Worm (Caenorhabditis elegans): ENCODE results near the gene R166.2.
A peak's percentile ranks its signal among the peaks of the same experiment; 100 is the strongest.

Gene R166.2

DNA sequence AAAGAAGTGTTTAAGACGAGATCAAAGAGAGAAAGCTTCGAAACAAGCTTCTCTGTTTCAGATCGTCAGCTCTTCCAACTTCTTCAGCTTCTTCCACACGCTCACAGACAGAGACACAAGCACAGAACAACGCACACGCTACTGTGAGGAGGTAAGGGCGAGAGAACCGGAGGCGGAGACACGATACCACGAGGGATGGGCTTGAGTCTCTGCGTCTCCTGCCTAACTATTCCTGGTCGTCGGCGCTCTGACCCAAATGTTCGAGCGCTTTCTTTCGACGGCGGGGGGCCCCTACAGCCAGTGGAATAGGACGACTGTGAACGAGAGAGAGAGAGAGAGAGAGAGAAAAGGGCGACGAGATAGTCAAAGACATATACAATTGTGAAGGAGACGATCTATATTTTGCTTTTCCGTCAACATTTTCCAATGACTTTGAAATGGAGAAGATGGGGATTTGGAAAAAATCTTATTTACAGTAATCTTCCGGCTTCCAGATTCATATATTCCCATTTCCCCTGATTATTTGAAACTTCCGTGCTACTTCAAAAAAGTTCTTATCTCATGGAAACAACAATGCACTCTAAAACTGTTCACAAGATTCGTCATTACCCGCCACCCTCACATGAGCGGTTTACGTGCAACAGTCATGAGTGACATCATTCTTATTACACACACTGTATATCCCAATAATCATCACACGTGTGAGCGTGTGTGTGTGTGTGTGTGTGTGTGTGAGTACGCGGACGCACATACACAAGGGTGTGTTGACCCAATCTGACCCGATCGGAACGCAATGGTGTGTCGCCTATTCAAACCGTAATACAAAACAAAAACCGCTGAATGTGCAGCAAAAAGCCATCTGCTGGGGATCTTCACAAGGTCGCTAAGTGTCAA lies 11.6 kb upstream of the R166.2 start (continued):
- no peak for TF ChIP-seq nhr-76 (tag; optimal IDR thresholded peaks at IDR 0.05)
- TF ChIP-seq mdt-29 (GFP tag; IDR thresholded peaks at IDR 0.05): peak; percentile 75
- TF ChIP-seq lin-1 (GFP tag; IDR thresholded peaks at IDR 0.05): peak; percentile 11; the same call in 1 of the 2 replicates
- TF ChIP-seq Y75B8A.6 (GFP tag; IDR thresholded peaks at IDR 0.05): no peak
- no peak for TF ChIP-seq ceh-82 (tag; optimal IDR thresholded peaks at IDR 0.05)
- TF ChIP-seq ceh-20 (GFP tag; IDR thresholded peaks at IDR 0.05): peak; percentile 61; the same call in 1 of the 2 replicates
- TF ChIP-seq nhr-111 (GFP tag; optimal IDR thresholded peaks at IDR 0.05): no peak
- no peak for TF ChIP-seq nhr-237 (tag; optimal IDR thresholded peaks at IDR 0.05)
- TF ChIP-seq T20F7.1 (GFP tag; optimal IDR thresholded peaks at IDR 0.05): peak; percentile 66
- peak; percentile 54; the same call in 1 of the 2 replicates for TF ChIP-seq snpc-1.2 (GFP tag; IDR thresholded peaks at IDR 0.05)
- peak; percentile 56 for TF ChIP-seq nhr-10 (tag; optimal IDR thresholded peaks at IDR 0.05)
- TF ChIP-seq ceh-44 (GFP tag; IDR thresholded peaks at IDR 0.05): 0 out of 2 replicates have a peak, but pooled peaks have one; percentile 29
- TF ChIP-seq Y5F2A.4 (GFP tag; optimal IDR thresholded peaks at IDR 0.05): no peak
- peak; percentile 96 for TF ChIP-seq hlh-30 (tag; optimal IDR thresholded peaks at IDR 0.05; ENCODE audit: insufficient read depth)
- TF ChIP-seq mep-1 (tag; optimal IDR thresholded peaks at IDR 0.05): peak; percentile 89
- TF ChIP-seq F37D6.2 (tag; optimal IDR thresholded peaks at IDR 0.05): peak; percentile 61
- TF ChIP-seq ces-1 (GFP tag; optimal IDR thresholded peaks at IDR 0.05): no peak
- TF ChIP-seq hmg-1.1 (GFP tag; IDR thresholded peaks at IDR 0.05): peak; percentile 88
- peak; percentile 97 for TF ChIP-seq ama-1 (optimal IDR thresholded peaks at IDR 0.05)
- no peak for TF ChIP-seq skn-1 (tag; optimal IDR thresholded peaks at IDR 0.05)
- TF ChIP-seq tra-1 (GFP tag; IDR thresholded peaks at IDR 0.05): peak; percentile 31; the same call in 1 of the 2 replicates
- TF ChIP-seq zag-1 (tag; optimal IDR thresholded peaks at IDR 0.05): no peak
- TF ChIP-seq F26F4.8 (GFP tag; conservative IDR thresholded peaks at IDR 0.05): no peak
- TF ChIP-seq aly-2 (tag; optimal IDR thresholded peaks at IDR 0.05): no peak
- TF ChIP-seq T26A8.4 (GFP tag; IDR thresholded peaks at IDR 0.05): peak; percentile 69
- TF ChIP-seq nhr-42 (GFP tag; IDR thresholded peaks at IDR 0.05): peak; percentile 74
- no peak for TF ChIP-seq spr-3 (GFP tag; optimal IDR thresholded peaks at IDR 0.05)
- no peak for TF ChIP-seq zip-2 (tag; optimal IDR thresholded peaks at IDR 0.05)
- peak; percentile 76 for TF ChIP-seq lin-39 (tag; optimal IDR thresholded peaks at IDR 0.05)
- no peak for TF ChIP-seq snpc-4 (tag; optimal IDR thresholded peaks at IDR 0.05)
- no peak for TF ChIP-seq ZK337.2 (GFP tag; IDR thresholded peaks at IDR 0.05)

DNA sequence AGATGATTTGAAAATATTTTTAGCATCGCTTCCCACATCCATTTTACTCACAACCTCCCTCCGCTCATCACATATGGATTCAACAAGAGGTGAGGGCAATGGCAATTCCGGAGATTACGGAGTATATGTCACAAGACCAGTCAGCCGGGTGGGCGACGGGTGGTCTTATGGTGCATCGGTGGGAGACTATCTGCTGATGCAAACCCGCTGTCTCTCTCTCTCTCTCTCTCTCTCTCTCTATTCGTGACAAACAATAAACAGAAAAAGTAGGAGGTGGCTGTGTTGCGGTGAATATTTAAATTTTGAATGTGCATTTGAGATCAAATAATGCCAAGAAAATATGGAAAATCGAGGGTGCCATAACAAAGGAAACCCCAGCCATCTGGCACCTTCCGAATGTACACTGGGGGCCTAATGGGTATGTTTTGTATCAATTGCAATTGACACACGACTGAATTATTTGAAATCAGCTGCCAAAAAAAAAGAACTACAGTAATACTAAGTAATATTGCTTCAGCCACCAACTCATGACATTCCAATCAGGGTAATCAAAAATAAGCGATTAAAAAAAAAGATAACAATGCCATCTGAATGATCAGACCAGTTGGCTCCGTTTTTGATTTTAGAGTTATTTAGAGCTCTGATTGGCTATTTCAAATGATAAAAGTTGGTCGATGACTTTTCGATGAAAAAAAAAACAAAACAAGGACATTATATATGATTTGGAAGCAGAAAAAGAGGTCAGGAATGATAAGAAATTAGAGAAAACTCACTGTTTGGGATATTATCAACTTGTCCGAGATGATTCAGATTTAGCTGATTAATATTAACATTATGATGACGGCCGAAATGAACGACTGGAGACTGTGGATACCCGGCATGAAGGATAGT lies 10.6 kb upstream of the R166.2 start:
- TF ChIP-seq mep-1 (tag; optimal IDR thresholded peaks at IDR 0.05) (peak; percentile 34), Y105C5A.15 (GFP tag; IDR thresholded peaks at IDR 0.05) (peak; percentile 63; the same call in 1 of the 2 replicates), pqm-1 (tag; optimal IDR thresholded peaks at IDR 0.05) (no peak), madf-5 (GFP tag; IDR thresholded peaks at IDR 0.05) (peak in 1 of 2 experiments; percentile 2; a peak in 1 of 4 replicates), hlh-30 (tag; optimal IDR thresholded peaks at IDR 0.05; ENCODE audit: insufficient read depth) (peak; percentile 91), zip-2 (tag; optimal IDR thresholded peaks at IDR 0.05) (no peak), F44E2.7 (GFP tag; IDR thresholded peaks at IDR 0.05) (no peak), aha-1 (tag) (peak; percentile 98), lin-1 (GFP tag; IDR thresholded peaks at IDR 0.05) (no peak), egl-27 (tag; optimal IDR thresholded peaks at IDR 0.05) (no peak), daf-16 (GFP tag; optimal IDR thresholded peaks at IDR 0.05) (no peak), daf-16 (tag; optimal IDR thresholded peaks at IDR 0.05) (peak; percentile 14), Y48G9A.11 (GFP tag; IDR thresholded peaks at IDR 0.05) (no peak), hmg-1.1 (GFP tag; IDR thresholded peaks at IDR 0.05) (no peak), dve-1 (tag; optimal IDR thresholded peaks at IDR 0.05; ENCODE audit: insufficient read depth) (peak; percentile 30), nhr-41 (GFP tag; IDR thresholded peaks at IDR 0.05) (peak; percentile 58; the same call in 1 of the 2 replicates), ceh-20 (GFP tag; IDR thresholded peaks at IDR 0.05) (no peak), madf-9 (GFP tag; conservative IDR thresholded peaks at IDR 0.05) (0 out of 2 replicates have a peak, but pooled peaks have one; percentile 23), nhr-28 (tag; optimal IDR thresholded peaks at IDR 0.05) (peak; percentile 50), lim-7 (GFP tag; IDR thresholded peaks at IDR 0.05) (peak; percentile 69), snpc-1.2 (GFP tag; IDR thresholded peaks at IDR 0.05) (peak; percentile 56; the same call in 1 of the 2 replicates), snpc-4 (tag; optimal IDR thresholded peaks at IDR 0.05) (no peak), dpl-1 (GFP tag; optimal IDR thresholded peaks at IDR 0.05) (no peak), tra-1 (GFP tag; IDR thresholded peaks at IDR 0.05) (0 out of 2 replicates have a peak, but pooled peaks have one; percentile 14), sdz-12 (GFP tag; optimal IDR thresholded peaks at IDR 0.05) (no peak)
